Fruit fly (Drosophila melanogaster): Measurements from ENCODE around the gene GstT3.
A peak's percentile ranks its signal among the peaks of the same experiment; 100 is the strongest.

The GstT3 gene

DNA sequence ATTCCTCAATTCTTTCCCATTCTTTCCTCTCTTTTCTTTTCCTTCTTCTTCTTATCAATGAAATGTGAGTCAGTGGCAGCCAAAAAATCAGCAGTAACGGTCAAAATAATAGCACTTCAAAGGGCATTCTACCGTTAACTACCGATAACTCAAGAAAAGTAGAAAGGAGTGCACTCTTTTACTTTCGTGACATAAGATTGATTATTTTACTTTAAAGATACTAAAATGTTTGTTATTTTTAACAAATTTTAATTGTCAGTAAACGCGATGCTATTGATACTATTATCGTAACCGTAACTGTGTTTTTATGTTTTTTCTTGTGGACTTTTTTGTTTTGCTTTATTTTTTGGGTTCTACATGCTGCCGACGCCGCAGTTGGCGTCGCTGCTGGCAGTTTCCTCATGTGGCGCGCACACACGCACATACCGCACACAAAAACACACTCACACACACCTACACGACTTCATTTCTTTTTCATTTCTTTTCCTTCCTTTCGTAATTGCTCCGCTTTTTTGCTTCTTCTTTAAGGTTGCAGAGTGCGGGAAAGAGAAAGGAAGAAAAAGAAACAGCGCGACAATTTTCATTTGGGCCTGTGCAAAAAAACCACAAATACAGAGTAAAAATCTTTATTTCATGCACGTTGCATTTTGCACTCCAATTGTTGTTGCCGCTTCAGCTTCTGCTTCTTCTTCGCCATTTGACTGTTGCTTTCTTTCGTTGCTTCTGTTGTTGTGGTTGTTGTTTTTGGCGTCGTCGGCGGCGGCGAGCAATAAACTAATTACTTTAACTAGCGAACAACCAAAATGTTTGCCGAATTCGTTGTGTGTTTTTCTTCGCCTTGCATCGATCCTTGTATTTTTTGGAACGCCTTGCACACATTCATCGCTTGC is 42.5 kb downstream of the GstT3 start (continued):
- TF ChIP-seq CG15479 (GFP tag; optimal IDR thresholded peaks at IDR 0.05) (no peak), ara (GFP tag; IDR thresholded peaks at IDR 0.05) (no peak), ind (GFP tag; optimal IDR thresholded peaks at IDR 0.05) (no peak), jumu (GFP tag; optimal IDR thresholded peaks at IDR 0.05) (no peak), Trl (optimal IDR thresholded peaks at IDR 0.05) (no peak), Trl (GFP tag; optimal IDR thresholded peaks at IDR 0.05) (no peak), H15 (GFP tag; IDR thresholded peaks at IDR 0.05) (no peak), gfzf (GFP tag; optimal IDR thresholded peaks at IDR 0.05) (no peak), CG34376 (GFP tag; optimal IDR thresholded peaks at IDR 0.05) (no peak), Kr (GFP tag; optimal IDR thresholded peaks at IDR 0.05) (no peak), CG15514 (GFP tag; optimal IDR thresholded peaks at IDR 0.05) (no peak), grau (tag; optimal IDR thresholded peaks at IDR 0.05) (peak; percentile 34), CG10959 (GFP tag; IDR thresholded peaks at IDR 0.05) (no peak), CG11560 (tag; IDR thresholded peaks at IDR 0.05) (no peak), CG12236 (GFP tag; optimal IDR thresholded peaks at IDR 0.05) (no peak), CG31441 (GFP tag; IDR thresholded peaks at IDR 0.05) (peak; percentile 46), CG4820 (GFP tag; optimal IDR thresholded peaks at IDR 0.05) (no peak), Optix (GFP tag; IDR thresholded peaks at IDR 0.05) (no peak), cwo (GFP tag; optimal IDR thresholded peaks at IDR 0.05) (peak; percentile 0), NK7.1 (GFP tag; optimal IDR thresholded peaks at IDR 0.05) (no peak), kay (GFP tag; optimal IDR thresholded peaks at IDR 0.05) (peak; percentile 59), Hr39 (optimal IDR thresholded peaks at IDR 0.05) (no peak), Hmx (GFP tag; optimal IDR thresholded peaks at IDR 0.05) (no peak), ranshi (GFP tag; IDR thresholded peaks at IDR 0.05) (no peak), Lim3 (GFP tag; IDR thresholded peaks at IDR 0.05) (no peak), hbn (GFP tag; IDR thresholded peaks at IDR 0.05; ENCODE audit: partially characterized antibody) (no peak), tio (GFP tag; optimal IDR thresholded peaks at IDR 0.05) (no peak), dimm (GFP tag; IDR thresholded peaks at IDR 0.05) (no peak), CG42726 (GFP tag; IDR thresholded peaks at IDR 0.05; ENCODE audit: partially characterized antibody) (no peak), disco-r (GFP tag; optimal IDR thresholded peaks at IDR 0.05) (no peak), hb (GFP tag; IDR thresholded peaks at IDR 0.05; ENCODE audit: partially characterized antibody) (no peak), CG3838 (GFP tag; optimal IDR thresholded peaks at IDR 0.05) (no peak), pros (GFP tag; optimal IDR thresholded peaks at IDR 0.05) (peak; percentile 55), CG11695 (GFP tag; IDR thresholded peaks at IDR 0.05) (no peak), CG34422 (GFP tag; IDR thresholded peaks at IDR 0.05) (no peak), Pdp1 (GFP tag; optimal IDR thresholded peaks at IDR 0.05) (peak in 1 of 2 experiments; percentile 5), schlank (tag; optimal IDR thresholded peaks at IDR 0.05) (no peak), Xbp1 (GFP tag; optimal IDR thresholded peaks at IDR 0.05) (peak; percentile 19), trem (tag; optimal IDR thresholded peaks at IDR 0.05) (no peak), PHDP (tag; optimal IDR thresholded peaks at IDR 0.05) (no peak), CG16863 (GFP tag; optimal IDR thresholded peaks at IDR 0.05) (peak; percentile 10), cas (GFP tag; IDR thresholded peaks at IDR 0.05) (no peak), fu2 (GFP tag; optimal IDR thresholded peaks at IDR 0.05) (no peak), Blimp-1 (GFP tag; optimal IDR thresholded peaks at IDR 0.05) (peak; percentile 20), sr (GFP tag; IDR thresholded peaks at IDR 0.05) (no peak), CG18619 (GFP tag; optimal IDR thresholded peaks at IDR 0.05) (no peak), CG4424 (GFP tag; optimal IDR thresholded peaks at IDR 0.05) (no peak), Hmr (GFP tag; optimal IDR thresholded peaks at IDR 0.05) (peak; percentile 14), CG2875 (GFP tag; optimal IDR thresholded peaks at IDR 0.05) (no peak), gce (GFP tag; IDR thresholded peaks at IDR 0.05) (no peak)

Data from whole organism, embryonic.